Worm (Caenorhabditis elegans): Measurements from ENCODE around the gene nstp-4.

DNA sequence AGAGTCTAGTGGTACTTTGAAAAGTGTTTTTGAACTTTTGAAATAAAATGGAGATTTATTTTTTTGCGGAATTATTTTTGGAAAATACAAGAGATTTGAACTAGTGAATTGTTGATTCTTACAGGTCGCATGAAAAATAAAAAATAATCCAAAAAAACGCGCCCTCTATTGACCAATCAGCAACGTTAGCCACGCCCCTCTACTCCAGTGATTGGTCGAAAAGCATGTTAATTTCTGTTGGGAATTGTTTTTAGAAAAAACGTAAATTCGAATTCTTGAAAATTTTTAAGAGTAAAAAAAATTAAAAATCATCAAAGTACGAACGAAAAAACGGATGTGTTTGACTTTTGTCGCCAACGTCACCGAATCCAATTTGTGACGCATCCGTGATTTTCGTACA, 18.2 kb upstream of the nstp-4 start:
- no peak for TF ChIP-seq snpc-4 (tag; optimal IDR thresholded peaks at IDR 0.05)
- TF ChIP-seq nhr-71 (tag; optimal IDR thresholded peaks at IDR 0.05) = no peak
